Fruit fly (Drosophila melanogaster) whole organism, wandering third instar larva: ENCODE measurements around the gene CG10702.

ENCODE experiments used
- Abd-B ChIP-seq: fragments of >200 bp; optimal IDR thresholded peaks from 2 replicates; lab custom pipeline; 2017; ENCODE audit warnings: missing biosample characterization, missing genetic modification characterization
- CG32264 ChIP-seq: fragments of 200-800 bp; sonication (Bioruptor generic); optimal IDR thresholded peaks from 2 replicates; lab custom pipeline; 2016; ENCODE audit warnings: missing biosample characterization, missing genetic modification characterization
- CrebA ChIP-seq: fragments of 200-800 bp; sonication (Bioruptor generic); optimal IDR thresholded peaks from 2 replicates; lab custom pipeline; 2016; ENCODE audit warnings: missing biosample characterization, mild to moderate bottlenecking, missing genetic modification characterization, borderline replicate concordance
- Dfd ChIP-seq: fragments of >200 bp; optimal IDR thresholded peaks from 2 replicates; lab custom pipeline; 2017; ENCODE audit warnings: missing biosample characterization, missing genetic modification characterization
- Dif ChIP-seq: fragments of 200-275, 200-300 bp; sonication (Bioruptor generic); optimal IDR thresholded peaks from 2 replicates; lab custom pipeline; 2018; ENCODE audit warnings: missing biosample characterization, missing genetic modification characterization; ENCODE audit not compliant: partially characterized antibody
- HLH106 ChIP-seq: fragments of 200-800 bp; optimal IDR thresholded peaks from 3 replicates; lab custom pipeline; 2019; ENCODE audit warnings: missing biosample characterization, mild to moderate bottlenecking, missing genetic modification characterization, moderate library complexity
- Hr78 ChIP-seq: fragments of >200 bp; optimal IDR thresholded peaks from 2 replicates; lab custom pipeline; 2017; ENCODE audit warnings: missing biosample characterization, missing genetic modification characterization
- Hr83 ChIP-seq: fragments of 200-300 bp; sonication (Bioruptor generic); optimal IDR thresholded peaks from 2 replicates; lab custom pipeline; 2016; ENCODE audit warnings: missing biosample characterization, mild to moderate bottlenecking, missing genetic modification characterization, moderate library complexity; ENCODE audit not compliant: poor library complexity, severe bottlenecking
- Jra ChIP-seq: sonication (Bioruptor generic); optimal IDR thresholded peaks from 2 replicates; lab custom pipeline; 2016; ENCODE audit warnings: missing biosample characterization, missing genetic modification characterization
- Mio ChIP-seq: sonication (Bioruptor generic); optimal IDR thresholded peaks from 2 replicates; lab custom pipeline; 2016; ENCODE audit warnings: missing biosample characterization, missing genetic modification characterization
- N ChIP-seq: fragments of >200 bp; optimal IDR thresholded peaks from 2 replicates; lab custom pipeline; 2018; ENCODE audit warnings: missing biosample characterization, missing external identifiers, missing genetic modification characterization
- OdsH ChIP-seq: fragments of 200-800 bp; sonication (Bioruptor generic); optimal IDR thresholded peaks from 2 replicates; lab custom pipeline; 2016; ENCODE audit warnings: missing biosample characterization, mild to moderate bottlenecking, missing genetic modification characterization
- Vsx2 ChIP-seq: fragments of 200-300, 225-300 bp; sonication (Bioruptor generic); optimal IDR thresholded peaks from 2 replicates; lab custom pipeline; 2018; ENCODE audit warnings: missing biosample characterization, missing genetic modification characterization; ENCODE audit not compliant: partially characterized antibody
- br ChIP-seq: fragments of 200-800 bp; sonication (Bioruptor generic); optimal IDR thresholded peaks from 2 replicates; lab custom pipeline; 2016; ENCODE audit warnings: missing biosample characterization, missing genetic modification characterization
- brk ChIP-seq: fragments of 200-800 bp; sonication (Bioruptor generic); optimal IDR thresholded peaks from 2 replicates; lab custom pipeline; 2016; ENCODE audit warnings: missing biosample characterization, mild to moderate bottlenecking, missing genetic modification characterization
- dl ChIP-seq, 2 experiments: fragments of 175-275, 200-275 bp in 1 of 2; fragments of 200-275 bp in 1 of 2; sonication (Bioruptor generic); optimal IDR thresholded peaks; lab custom pipeline; 2018; ENCODE audit warnings: mild to moderate bottlenecking in 2 of 2, missing biosample characterization in 2 of 2, missing genetic modification characterization in 2 of 2, moderate library complexity in 2 of 2; ENCODE audit not compliant: partially characterized antibody in 2 of 2, insufficient read depth in 1 of 2
- dmrt93B ChIP-seq: fragments of 200-800 bp; sonication (Bioruptor generic); optimal IDR thresholded peaks from 2 replicates; lab custom pipeline; 2018; ENCODE audit warnings: missing biosample characterization, mild to moderate bottlenecking, missing genetic modification characterization
- dsf ChIP-seq: sonication (Bioruptor generic); optimal IDR thresholded peaks from 2 replicates; lab custom pipeline; 2016; ENCODE audit warnings: missing biosample characterization, missing genetic modification characterization, borderline replicate concordance
- ey ChIP-seq: fragments of 200-800 bp; sonication (Bioruptor generic); optimal IDR thresholded peaks from 2 replicates; lab custom pipeline; 2016; ENCODE audit warnings: missing biosample characterization, missing genetic modification characterization
- foxo ChIP-seq, 2 experiments: fragments of 200-800 bp; sonication (Bioruptor generic); optimal IDR thresholded peaks; 2 replicates in 1 of 2; 3 replicates in 1 of 2; lab custom pipeline; 2016 to 2017; ENCODE audit warnings: missing biosample characterization in 2 of 2, missing genetic modification characterization in 2 of 2
- fru ChIP-seq: fragments of 200-800 bp; sonication (Bioruptor generic); optimal IDR thresholded peaks from 3 replicates; lab custom pipeline; 2016; ENCODE audit warnings: missing biosample characterization, mild to moderate bottlenecking, missing genetic modification characterization
- h ChIP-seq: fragments of 200-800 bp; sonication (Bioruptor generic); optimal IDR thresholded peaks from 3 replicates; lab custom pipeline; 2016; ENCODE audit warnings: missing biosample characterization, mild to moderate bottlenecking, missing genetic modification characterization
- jim ChIP-seq: fragments of 175-275, 200-325 bp; sonication (Bioruptor generic); optimal IDR thresholded peaks from 2 replicates; lab custom pipeline; 2016; ENCODE audit warnings: missing biosample characterization, mild to moderate bottlenecking, missing genetic modification characterization
- lola ChIP-seq: fragments of >200 bp; optimal IDR thresholded peaks from 2 replicates; lab custom pipeline; 2017; ENCODE audit warnings: missing biosample characterization, missing genetic modification characterization
- pan ChIP-seq: fragments of >200 bp; optimal IDR thresholded peaks from 2 replicates; lab custom pipeline; 2017
- psq ChIP-seq: fragments of 200-800 bp; sonication (Bioruptor generic); optimal IDR thresholded peaks from 3 replicates; lab custom pipeline; 2017; ENCODE audit warnings: missing biosample characterization, mild to moderate bottlenecking, missing genetic modification characterization, moderate library complexity
- rgr ChIP-seq: fragments of 200-800 bp; sonication (Bioruptor generic); optimal IDR thresholded peaks from 3 replicates; lab custom pipeline; 2016; ENCODE audit warnings: missing biosample characterization, mild to moderate bottlenecking, missing genetic modification characterization
- sage ChIP-seq: fragments of 200-800 bp; sonication (Bioruptor generic); optimal IDR thresholded peaks from 2 replicates; lab custom pipeline; 2016; ENCODE audit warnings: missing biosample characterization, mild to moderate bottlenecking, missing genetic modification characterization
- sv ChIP-seq: fragments of 200-800 bp; sonication (Bioruptor generic); optimal IDR thresholded peaks from 3 replicates; lab custom pipeline; 2016; ENCODE audit warnings: missing biosample characterization, missing genetic modification characterization
- tai ChIP-seq: sonication (Bioruptor generic); optimal IDR thresholded peaks from 2 replicates; lab custom pipeline; 2016; ENCODE audit warnings: missing biosample characterization, missing genetic modification characterization
- woc ChIP-seq: sonication (Bioruptor generic); optimal IDR thresholded peaks from 2 replicates; lab custom pipeline; 2016; ENCODE audit warnings: missing biosample characterization, mild to moderate bottlenecking, missing genetic modification characterization

The CG10702 gene

dm6 chr2L:19093868-19094267 lies 24.2 kb upstream of the CG10702 start:
- TF ChIP-seq fru (GFP tag; lab: Kevin White, UChicago) = no peak
- TF ChIP-seq Mio = no peak
- no peak for TF ChIP-seq dmrt93B (GFP tag; lab: Kevin White, UChicago)
- no peak for TF ChIP-seq pan (lab: Kevin White, UChicago)
- no peak for TF ChIP-seq jim (GFP tag; lab: Kevin White, UChicago)
- TF ChIP-seq N = no peak
- TF ChIP-seq woc (GFP tag; lab: Kevin White, UChicago) = no peak
- TF ChIP-seq HLH106 (tag; lab: Kevin White, UChicago) = no peak
- TF ChIP-seq ey = no peak
- no peak for TF ChIP-seq Hr83 (GFP tag; lab: Kevin White, UChicago)
- no peak for TF ChIP-seq dl (GFP tag; optimal IDR thresholded peaks at IDR 0.05; lab: Kevin White, UChicago; ENCODE audit: insufficient read depth in 1 of 2, partially characterized antibody in 2 of 2)
- no peak for TF ChIP-seq CG32264 (GFP tag; lab: Kevin White, UChicago)
- no peak for TF ChIP-seq sv (GFP tag; lab: Kevin White, UChicago)
- TF ChIP-seq Abd-B (GFP tag; lab: Kevin White, UChicago) = no peak
- no peak for TF ChIP-seq Vsx2 (GFP tag; lab: Kevin White, UChicago)
- no peak for TF ChIP-seq tai
- TF ChIP-seq, all 38 proteins: peak for 0

- TF ChIP-seq OdsH (no peak), psq (GFP tag; lab: Kevin White, UChicago) (no peak)
Measured at dm6 chr2L:19089385-19089784, 19.7 kb upstream of the CG10702 start.

dm6 chr2L:19088895-19089294 lies 19.2 kb upstream of the CG10702 start:
- TF ChIP-seq lola (GFP tag; lab: Kevin White, UChicago) (no peak), tai (no peak), Dif (GFP tag; lab: Kevin White, UChicago) (no peak), N (no peak)

dm6 chr2L:19083320-19083764 lies 13.7 kb upstream of the CG10702 start:
- TF ChIP-seq Dfd (GFP tag; lab: Kevin White, UChicago) (peak; percentile 60), HLH106 (tag; lab: Kevin White, UChicago) (no peak)

dm6 chr2L:19079742-19080141 lies 10.1 kb upstream of the CG10702 start:
- TF ChIP-seq CrebA (no peak), CG32264 (GFP tag; lab: Kevin White, UChicago) (no peak), Dif (GFP tag; lab: Kevin White, UChicago) (no peak), OdsH (no peak), tai (no peak), brk (GFP tag; lab: Kevin White, UChicago) (no peak), Jra (no peak), Mio (no peak), HLH106 (tag; lab: Kevin White, UChicago) (no peak), Hr78 (GFP tag; lab: Kevin White, UChicago) (no peak), dsf (GFP tag; lab: Kevin White, UChicago) (no peak), pan (lab: Kevin White, UChicago) (no peak), sage (GFP tag; lab: Kevin White, UChicago) (no peak), Dfd (GFP tag; lab: Kevin White, UChicago) (no peak), sv (GFP tag; lab: Kevin White, UChicago) (no peak), ey (no peak), rgr (no peak), h (GFP tag; lab: Kevin White, UChicago) (no peak), dmrt93B (GFP tag; lab: Kevin White, UChicago) (no peak)

dm6 chr2L:19078928-19079327 lies 9.3 kb upstream of the CG10702 start, which contains the start of gene CG10700:
TSS of gene CG10700 (minus strand) at chr2L:19079028.
- TF ChIP-seq N (no peak), foxo (GFP tag; optimal IDR thresholded peaks at IDR 0.05; lab: Kevin White, UChicago) (no peak), OdsH (no peak), HLH106 (tag; lab: Kevin White, UChicago) (no peak), Vsx2 (GFP tag; lab: Kevin White, UChicago) (no peak), br (GFP tag; lab: Kevin White, UChicago) (no peak), sv (GFP tag; lab: Kevin White, UChicago) (no peak), pan (lab: Kevin White, UChicago) (no peak)
- TF ChIP-seq, all 38 proteins: peak for 0
